Worm (Caenorhabditis elegans) whole organism, L3 larva: ENCODE data around the gene ile-2.

ENCODE experiments used
- elt-1 ChIP-seq: fragments of 150-350 bp; optimal IDR thresholded peaks from 2 replicates; lab custom pipeline; 2014; ENCODE audit warnings: missing biosample characterization, missing genetic modification characterization
- lsy-12 ChIP-seq: sonication (generic microtip); optimal IDR thresholded peaks from 2 replicates; lab custom pipeline; 2016; ENCODE audit warnings: mild to moderate bottlenecking, missing genetic modification characterization, missing compliant biosample characterization
- tbx-2 ChIP-seq: sonication (generic microtip); optimal IDR thresholded peaks from 2 replicates; lab custom pipeline; 2016; ENCODE audit warnings: mild to moderate bottlenecking, missing genetic modification characterization, missing compliant biosample characterization
- zag-1 ChIP-seq: fragments of 150-350 bp; optimal IDR thresholded peaks from 2 replicates; lab custom pipeline; 2014; ENCODE audit warnings: missing biosample characterization, missing genetic modification characterization

The ile-2 gene

ce11 chrX:817984-818383 lies 49.6 kb downstream of the ile-2 start:
- TF ChIP-seq zag-1 (tag; lab: Kevin White, UChicago) (no peak), elt-1 (tag; lab: Kevin White, UChicago) (no peak), lsy-12 (tag; lab: Kevin White, UChicago) (no peak), tbx-2 (tag; lab: Kevin White, UChicago) (no peak)
- TF ChIP-seq, all 47 proteins: peak for 0
